Worm (Caenorhabditis elegans) whole organism, young adult: ENCODE data around the gene nex-1.
A peak's percentile ranks its signal among the peaks of the same experiment; 100 is the strongest.

Experiments used
- B0035.1 ChIP-seq: sonication (generic microtip); optimal IDR thresholded peaks from 2 replicates; lab custom pipeline; 2016; ENCODE audit warnings: missing genetic modification characterization, mild to moderate bottlenecking, missing compliant biosample characterization, missing genotype, missing genetic modification reagents
- B0261.1 ChIP-seq: sonication (generic microtip); optimal IDR thresholded peaks from 2 replicates; lab custom pipeline; 2016; ENCODE audit warnings: mild to moderate bottlenecking, missing genetic modification characterization, moderate library complexity, missing compliant biosample characterization
- D2030.7 ChIP-seq: fragments of 200-800 bp; sonication (Bioruptor generic); IDR thresholded peaks from 2 replicates; pipeline ENCODE4 v1.3.6; 2022; ENCODE audit warnings: missing genetic modification reagents, missing genetic modification characterization, missing compliant biosample characterization
- F10E7.11 ChIP-seq: sonication (generic microtip); optimal IDR thresholded peaks from 2 replicates; lab custom pipeline; 2017; ENCODE audit warnings: mild to moderate bottlenecking, missing genetic modification characterization, moderate library complexity, missing compliant biosample characterization
- F23B12.7 ChIP-seq: sonication (generic microtip); optimal IDR thresholded peaks from 2 replicates; lab custom pipeline; 2017; ENCODE audit warnings: missing genetic modification characterization, mild to moderate bottlenecking, missing compliant biosample characterization, antibody characterized with exemption, moderate library complexity; ENCODE audit not compliant: insufficient read depth
- F49E8.2 ChIP-seq: sonication (generic microtip); optimal IDR thresholded peaks from 3 replicates; lab custom pipeline; 2017; ENCODE audit warnings: missing genetic modification characterization, mild to moderate bottlenecking, missing compliant biosample characterization, antibody characterized with exemption, moderate library complexity; ENCODE audit not compliant: insufficient read depth
- K12H6.12 ChIP-seq: fragments of 200-800 bp; sonication (Bioruptor generic); optimal IDR thresholded peaks from 2 replicates; lab custom pipeline; 2018; ENCODE audit warnings: mild to moderate bottlenecking, missing genetic modification characterization, missing compliant biosample characterization
- aptf-2 ChIP-seq: fragments of 200-800 bp; sonication (Bioruptor generic); conservative IDR thresholded peaks from 2 replicates; pipeline ENCODE4 v1.3.6; 2022; ENCODE audit warnings: missing genetic modification reagents, missing genetic modification characterization, missing compliant biosample characterization
- atf-7 ChIP-seq: sonication (generic microtip); optimal IDR thresholded peaks from 2 replicates; lab custom pipeline; 2017; ENCODE audit warnings: mild to moderate bottlenecking, missing genetic modification characterization, missing compliant biosample characterization
- attf-5 ChIP-seq: fragments of 200-800 bp; sonication (Bioruptor generic); optimal IDR thresholded peaks from 2 replicates; lab custom pipeline; 2018; ENCODE audit warnings: mild to moderate bottlenecking, missing genetic modification characterization, missing compliant biosample characterization
- bed-2 ChIP-seq: fragments of 200-800 bp; sonication (Bioruptor generic); IDR thresholded peaks from 2 replicates; pipeline ENCODE4 v1.3.6; 2022; ENCODE audit warnings: missing genetic modification reagents, missing genetic modification characterization, missing compliant biosample characterization
- cebp-2 ChIP-seq: fragments of 200-800 bp; sonication (Bioruptor generic); IDR thresholded peaks from 2 replicates; pipeline ENCODE4 v1.3.6; 2022; ENCODE audit warnings: missing genetic modification characterization, missing compliant biosample characterization
- ceh-100 ChIP-seq: fragments of 200-800 bp; sonication (Bioruptor generic); IDR thresholded peaks from 2 replicates; pipeline ENCODE4 v1.3.6; 2022; ENCODE audit warnings: missing genetic modification reagents, missing genetic modification characterization, missing compliant biosample characterization
- ceh-79 ChIP-seq: sonication (generic microtip); optimal IDR thresholded peaks from 2 replicates; lab custom pipeline; 2017; ENCODE audit warnings: mild to moderate bottlenecking, missing genetic modification characterization, missing compliant biosample characterization
- die-1 ChIP-seq: sonication (generic microtip); optimal IDR thresholded peaks from 2 replicates; lab custom pipeline; 2016; ENCODE audit warnings: missing genotype, mild to moderate bottlenecking, missing genetic modification characterization, missing compliant biosample characterization
- dpff-1 ChIP-seq: sonication (generic microtip); optimal IDR thresholded peaks from 2 replicates; lab custom pipeline; 2017; ENCODE audit warnings: mild to moderate bottlenecking, missing genetic modification characterization, missing compliant biosample characterization
- efl-1 ChIP-seq: fragments of 150-350 bp; optimal IDR thresholded peaks from 2 replicates; lab custom pipeline; 2014; ENCODE audit warnings: missing biosample characterization, missing genetic modification reagents, missing genetic modification characterization
- egrh-3 ChIP-seq: fragments of 200-800 bp; sonication (Bioruptor generic); IDR thresholded peaks from 2 replicates; pipeline ENCODE4 v1.3.6; 2022; ENCODE audit warnings: missing genetic modification reagents, missing genetic modification characterization, missing compliant biosample characterization
- ekl-4 ChIP-seq: fragments of 200-800 bp; sonication (Bioruptor generic); IDR thresholded peaks from 2 replicates; pipeline ENCODE4 v1.3.6; 2022; ENCODE audit warnings: missing genetic modification reagents, missing genetic modification characterization, missing compliant biosample characterization
- him-1 ChIP-seq: sonication (generic microtip); optimal IDR thresholded peaks from 2 replicates; lab custom pipeline; 2016; ENCODE audit warnings: missing genotype, missing genetic modification reagents, missing genetic modification characterization, missing compliant biosample characterization
- hmg-1.2 ChIP-seq: fragments of 200-800 bp; sonication (Bioruptor generic); IDR thresholded peaks from 2 replicates; pipeline ENCODE4 v1.3.6; 2022; ENCODE audit warnings: missing genetic modification reagents, missing genetic modification characterization, missing compliant biosample characterization
- hmg-20 ChIP-seq: fragments of 200-800 bp; sonication (Bioruptor generic); IDR thresholded peaks from 2 replicates; pipeline ENCODE4 v1.3.6; 2022; ENCODE audit warnings: missing genetic modification reagents, missing genetic modification characterization, missing compliant biosample characterization
- lag-1 ChIP-seq: fragments of 200-800 bp; sonication (Bioruptor generic); IDR thresholded peaks from 2 replicates; pipeline ENCODE4 v1.3.6; 2022; ENCODE audit warnings: missing genetic modification reagents, missing genetic modification characterization, missing compliant biosample characterization
- let-526 ChIP-seq: fragments of 200-800 bp; sonication (Bioruptor generic); IDR thresholded peaks from 2 replicates; pipeline ENCODE4 v1.3.6; 2022; ENCODE audit warnings: missing genetic modification reagents, missing genetic modification characterization, missing compliant biosample characterization
- lin-26 ChIP-seq: fragments of 200-800 bp; sonication (Bioruptor generic); IDR thresholded peaks from 2 replicates; pipeline ENCODE4 v1.3.6; 2022; ENCODE audit warnings: missing genetic modification reagents, missing genetic modification characterization, missing compliant biosample characterization
- lin-35 ChIP-seq, 3 experiments: fragments of 150-350 bp in 2 of 3; sonication (generic microtip) in 1 of 3; optimal IDR thresholded peaks; 2 replicates each; lab custom pipeline; 2014 to 2018; ENCODE audit warnings: missing biosample characterization in 3 of 3, missing genetic modification characterization in 3 of 3, missing genetic modification reagents in 3 of 3
- lir-1 ChIP-seq: fragments of 200-800 bp; sonication (Bioruptor generic); conservative IDR thresholded peaks from 2 replicates; pipeline ENCODE4 v1.3.6; 2022; ENCODE audit warnings: missing genetic modification reagents, missing genetic modification characterization, missing compliant biosample characterization
- madf-10 ChIP-seq: sonication (generic microtip); optimal IDR thresholded peaks from 2 replicates; lab custom pipeline; 2016; ENCODE audit warnings: mild to moderate bottlenecking, missing genetic modification characterization, missing compliant biosample characterization
- madf-3 ChIP-seq: fragments of 200-800 bp; sonication (Bioruptor generic); IDR thresholded peaks from 2 replicates; pipeline ENCODE4 v1.3.6; 2022; ENCODE audit warnings: missing genetic modification reagents, missing genetic modification characterization, missing compliant biosample characterization
- madf-8 ChIP-seq: fragments of 200-800 bp; sonication (Bioruptor generic); conservative IDR thresholded peaks from 2 replicates; pipeline ENCODE4 v1.3.6; 2022; ENCODE audit warnings: missing genetic modification reagents, missing genetic modification characterization, missing compliant biosample characterization
- mcd-1 ChIP-seq: fragments of 200-800 bp; sonication (Bioruptor generic); IDR thresholded peaks from 2 replicates; pipeline ENCODE4 v1.3.6; 2022; ENCODE audit warnings: missing genetic modification reagents, missing genetic modification characterization, missing compliant biosample characterization
- mes-4 ChIP-seq: sonication (generic microtip); optimal IDR thresholded peaks from 2 replicates; lab custom pipeline; 2016; ENCODE audit warnings: missing genotype, missing genetic modification characterization, missing compliant biosample characterization
- nhr-80 ChIP-seq: sonication (generic microtip); optimal IDR thresholded peaks from 2 replicates; lab custom pipeline; 2016; ENCODE audit warnings: missing genetic modification characterization, missing compliant biosample characterization
- pbrm-1 ChIP-seq: fragments of 200-800 bp; sonication (Bioruptor generic); IDR thresholded peaks from 2 replicates; pipeline ENCODE4 v1.3.6; 2022; ENCODE audit warnings: missing genetic modification reagents, missing genetic modification characterization, missing compliant biosample characterization
- rcor-1 ChIP-seq: fragments of 200-800 bp; sonication (Bioruptor generic); IDR thresholded peaks from 2 replicates; pipeline ENCODE4 v1.3.6; 2022; ENCODE audit warnings: missing genetic modification reagents, missing genetic modification characterization, missing compliant biosample characterization
- repo-1 ChIP-seq: sonication (generic microtip); optimal IDR thresholded peaks from 2 replicates; lab custom pipeline; 2017; ENCODE audit warnings: mild to moderate bottlenecking, missing genetic modification characterization, missing compliant biosample characterization
- snpc-4 ChIP-seq, 5 experiments: fragments of 150-350 bp in 1 of 5; sonication (generic microtip) in 4 of 5; optimal IDR thresholded peaks; 2 replicates each; lab custom pipeline; 2014 to 2018; ENCODE audit warnings: missing genetic modification characterization in 5 of 5, missing biosample characterization in 3 of 5, antibody characterized with exemption in 2 of 5, mild to moderate bottlenecking in 2 of 5, missing compliant biosample characterization in 2 of 5, missing genotype in 2 of 5, moderate library complexity in 2 of 5, missing genetic modification reagents in 1 of 5
- somi-1 ChIP-seq: fragments of 200-800 bp; sonication (Bioruptor generic); optimal IDR thresholded peaks from 2 replicates; lab custom pipeline; 2018; ENCODE audit warnings: mild to moderate bottlenecking, missing genetic modification characterization, missing compliant biosample characterization
- sptf-2 ChIP-seq: fragments of 200-800 bp; sonication (Bioruptor generic); optimal IDR thresholded peaks from 2 replicates; lab custom pipeline; 2018; ENCODE audit warnings: mild to moderate bottlenecking, missing genetic modification characterization, missing compliant biosample characterization
- tbp1 ChIP-seq: fragments of 200-800 bp; sonication (Bioruptor generic); optimal IDR thresholded peaks from 2 replicates; lab custom pipeline; 2018; ENCODE audit warnings: mild to moderate bottlenecking, missing genetic modification characterization, missing compliant biosample characterization
- tlf-1 ChIP-seq: fragments of 200-800 bp; sonication (Bioruptor generic); optimal IDR thresholded peaks from 2 replicates; lab custom pipeline; 2018; ENCODE audit warnings: mild to moderate bottlenecking, missing genetic modification characterization, missing compliant biosample characterization
- xnd-1 ChIP-seq: sonication (generic microtip); optimal IDR thresholded peaks from 2 replicates; lab custom pipeline; 2016; ENCODE audit warnings: missing genotype, missing genetic modification reagents, missing genetic modification characterization, missing compliant biosample characterization
- ztf-18 ChIP-seq: sonication (generic microtip); optimal IDR thresholded peaks from 2 replicates; lab custom pipeline; 2016; ENCODE audit warnings: missing genotype, mild to moderate bottlenecking, missing genetic modification characterization, missing compliant biosample characterization
- ztf-25 ChIP-seq: fragments of 200-800 bp; sonication (Bioruptor generic); IDR thresholded peaks from 2 replicates; pipeline ENCODE4 v1.3.6; 2022; ENCODE audit warnings: missing genetic modification reagents, missing genetic modification characterization, missing compliant biosample characterization
- ztf-26 ChIP-seq: sonication (generic microtip); optimal IDR thresholded peaks from 2 replicates; lab custom pipeline; 2017; ENCODE audit warnings: missing genetic modification characterization, missing compliant biosample characterization
- ztf-3 ChIP-seq: fragments of 200-800 bp; sonication (Bioruptor generic); optimal IDR thresholded peaks from 2 replicates; lab custom pipeline; 2018; ENCODE audit warnings: mild to moderate bottlenecking, missing genetic modification characterization, missing compliant biosample characterization

nex-1 gene

DNA sequence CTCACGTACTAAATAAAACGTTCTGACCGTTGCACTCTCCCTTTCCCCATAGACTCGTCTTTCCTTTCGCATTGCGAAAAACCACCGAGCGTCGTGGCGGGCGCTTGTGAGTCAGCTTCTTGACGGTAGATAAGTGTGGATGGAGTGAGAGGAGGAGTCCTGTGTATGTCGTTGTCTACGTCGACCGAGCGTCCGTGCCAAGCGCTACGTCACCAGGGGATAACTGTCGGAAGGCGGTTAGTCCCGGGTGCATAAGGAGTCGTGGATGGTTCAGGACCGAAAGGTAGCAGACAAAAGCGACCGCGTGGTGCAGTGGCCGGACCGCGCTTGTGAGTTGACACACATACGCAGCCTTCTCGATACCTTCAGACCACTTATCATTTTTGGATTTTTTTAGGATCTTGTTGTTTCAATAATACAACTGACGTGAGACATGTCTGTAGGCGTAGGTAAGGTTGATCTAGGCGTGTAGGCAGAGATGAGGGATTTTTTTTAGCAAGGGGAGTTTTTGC is 14.2 kb upstream of the nex-1 start (continued):
- TF ChIP-seq lin-35 (GFP tag; optimal IDR thresholded peaks at IDR 0.05; lab: Kevin White, UChicago): peak in 1 of 3 experiments; percentile 20
- TF ChIP-seq ceh-79: peak; percentile 38
- TF ChIP-seq tlf-1 (GFP tag; lab: Kevin White, UChicago): peak; percentile 52
- TF ChIP-seq F23B12.7: peak; percentile 42
- TF ChIP-seq ztf-3: peak; percentile 35
- peak; percentile 81 for TF ChIP-seq tbp1 (GFP tag; lab: Kevin White, UChicago)
- peak; percentile 78 for TF ChIP-seq ztf-18 (tag; lab: Kevin White, UChicago)
- peak; percentile 79 for TF ChIP-seq ztf-26 (tag; lab: Kevin White, UChicago)
- TF ChIP-seq bed-2 (GFP tag; lab: Robert Waterston, UW): peak; percentile 78; the same call in 1 of the 2 replicates
- TF ChIP-seq ekl-4 (GFP tag; lab: Robert Waterston, UW): peak; percentile 70; the same call in 1 of the 2 replicates
- peak; percentile 80 for TF ChIP-seq die-1 (tag; lab: Kevin White, UChicago)
- 0 out of 2 replicates have a peak, but pooled peaks have one; percentile 24 for TF ChIP-seq aptf-2
- TF ChIP-seq let-526 (GFP tag; lab: Robert Waterston, UW): 0 out of 2 replicates have a peak, but pooled peaks have one; percentile 18
- TF ChIP-seq F10E7.11 (tag; lab: Kevin White, UChicago): peak; percentile 49
- TF ChIP-seq mcd-1: peak; percentile 79
- TF ChIP-seq snpc-4 (GFP tag; optimal IDR thresholded peaks at IDR 0.05; lab: Kevin White, UChicago): peak; percentile 31
- peak in 2 of 4 experiments; percentile 15 to 60 for TF ChIP-seq snpc-4 (tag; optimal IDR thresholded peaks at IDR 0.05; lab: Kevin White, UChicago)
- peak; percentile 69 for TF ChIP-seq hmg-1.2
- TF ChIP-seq nhr-80: peak; percentile 82
- peak; percentile 78 for TF ChIP-seq K12H6.12 (tag; lab: Kevin White, UChicago)
- TF ChIP-seq attf-5 (GFP tag; lab: Kevin White, UChicago): peak; percentile 73
- TF ChIP-seq D2030.7 (GFP tag; lab: Robert Waterston, UW): peak; percentile 92
- TF ChIP-seq F49E8.2 (tag; lab: Kevin White, UChicago): peak; percentile 22
- TF ChIP-seq B0261.1 (tag; lab: Kevin White, UChicago): peak; percentile 68
- 0 out of 2 replicates have a peak, but pooled peaks have one; percentile 47 for TF ChIP-seq ztf-25 (GFP tag; lab: Robert Waterston, UW)
- TF ChIP-seq madf-8 (GFP tag; lab: Robert Waterston, UW): peak; percentile 50
- peak; percentile 83 for TF ChIP-seq rcor-1 (GFP tag; lab: Robert Waterston, UW)
- TF ChIP-seq madf-10: peak; percentile 80
- peak; percentile 62 for TF ChIP-seq ceh-100 (GFP tag; lab: Robert Waterston, UW)
- TF ChIP-seq egrh-3 (GFP tag; lab: Robert Waterston, UW): peak; percentile 80
- 0 out of 2 replicates have a peak, but pooled peaks have one; percentile 75 for TF ChIP-seq cebp-2 (GFP tag; lab: Robert Waterston, UW)
- TF ChIP-seq lin-26: peak; percentile 88
- peak; percentile 40 for TF ChIP-seq B0035.1 (tag; lab: Kevin White, UChicago)
- peak; percentile 44 for TF ChIP-seq somi-1 (GFP tag; lab: Kevin White, UChicago)
- peak; percentile 79 for TF ChIP-seq repo-1 (tag; lab: Kevin White, UChicago)
- TF ChIP-seq him-1 (tag; lab: Kevin White, UChicago): peak; percentile 78
- TF ChIP-seq hmg-20 (GFP tag; lab: Robert Waterston, UW): peak; percentile 20; the same call in 1 of the 2 replicates

DNA sequence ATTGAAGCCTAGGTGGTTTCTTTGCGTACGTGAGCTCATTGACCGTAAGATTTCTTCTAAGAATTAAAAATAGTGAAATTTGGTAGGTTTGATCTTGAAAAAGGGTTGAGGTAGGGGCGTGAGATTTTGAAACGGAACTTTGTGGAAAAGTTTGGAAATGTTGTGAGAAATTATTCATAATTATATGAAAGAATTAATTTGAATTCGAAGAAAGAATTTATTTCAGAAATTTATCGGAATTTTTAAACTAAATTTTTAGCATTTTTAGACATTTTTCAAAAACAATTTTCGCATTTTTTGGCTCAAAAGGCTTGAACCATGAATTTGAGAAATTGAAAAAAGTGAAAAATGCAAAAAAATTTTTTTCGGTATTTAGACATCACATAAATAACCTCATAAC is 11.3 kb upstream of the nex-1 start:
- no peak for TF ChIP-seq atf-7 (tag; lab: Kevin White, UChicago)
- no peak for TF ChIP-seq lag-1 (GFP tag; lab: Robert Waterston, UW)
- no peak for TF ChIP-seq efl-1
- TF ChIP-seq xnd-1: no peak
- TF ChIP-seq pbrm-1: no peak
- no peak for TF ChIP-seq lir-1 (GFP tag; lab: Robert Waterston, UW)
- TF ChIP-seq sptf-2: no peak
- no peak for TF ChIP-seq madf-3 (GFP tag; lab: Robert Waterston, UW)
- no peak for TF ChIP-seq lin-35 (GFP tag; optimal IDR thresholded peaks at IDR 0.05; lab: Kevin White, UChicago)
- no peak for TF ChIP-seq mes-4 (tag; lab: Kevin White, UChicago)
- TF ChIP-seq dpff-1 (tag; lab: Kevin White, UChicago): no peak
- TF ChIP-seq rcor-1 (GFP tag; lab: Robert Waterston, UW): no peak
